Worm (Caenorhabditis elegans): Measurements from ENCODE around the gene cisd-1.

cisd-1 gene

DNA sequence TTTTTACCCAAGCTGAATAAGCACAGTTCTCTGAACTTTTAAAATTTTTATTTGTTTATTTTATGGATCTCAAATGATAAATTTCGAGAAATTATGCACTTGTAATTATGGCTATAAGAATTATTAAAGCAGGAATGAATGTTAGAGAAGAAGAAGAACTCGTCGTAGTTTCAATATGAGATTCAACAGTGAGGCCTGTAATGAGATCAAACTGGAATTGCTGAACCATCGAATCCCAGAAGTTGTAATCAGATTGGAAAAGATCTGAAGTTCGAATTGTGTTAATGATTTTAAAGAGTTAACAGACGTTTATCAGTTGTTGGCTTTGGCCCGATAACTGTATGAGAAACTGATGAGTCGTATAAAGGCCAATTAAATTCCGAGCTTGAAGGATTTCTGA, 13.7 kb downstream of the cisd-1 start:
- TF ChIP-seq bed-3 (GFP tag; optimal IDR thresholded peaks at IDR 0.05) (no peak), sem-2 (GFP tag; optimal IDR thresholded peaks at IDR 0.05) (no peak), lsy-2 (tag; optimal IDR thresholded peaks at IDR 0.05) (no peak), nhr-28 (tag; optimal IDR thresholded peaks at IDR 0.05) (no peak), ceh-39 (tag; optimal IDR thresholded peaks at IDR 0.05) (no peak), drap-1 (GFP tag; optimal IDR thresholded peaks at IDR 0.05) (no peak), M03D4.4 (tag; optimal IDR thresholded peaks at IDR 0.05) (no peak), nhr-237 (tag; optimal IDR thresholded peaks at IDR 0.05) (no peak), unc-62 (GFP tag; optimal IDR thresholded peaks at IDR 0.05) (no peak), hlh-1 (tag; optimal IDR thresholded peaks at IDR 0.05) (no peak), ceh-43 (GFP tag; optimal IDR thresholded peaks at IDR 0.05) (no peak), nhr-2 (tag; optimal IDR thresholded peaks at IDR 0.05) (no peak), ceh-83 (GFP tag; optimal IDR thresholded peaks at IDR 0.05) (no peak), snpc-4 (tag; optimal IDR thresholded peaks at IDR 0.05) (no peak), lin-32 (GFP tag; optimal IDR thresholded peaks at IDR 0.05) (no peak), mab-5 (tag; optimal IDR thresholded peaks at IDR 0.05) (no peak), flh-1 (GFP tag; optimal IDR thresholded peaks at IDR 0.05) (no peak), elt-1 (tag; optimal IDR thresholded peaks at IDR 0.05; ENCODE audit: borderline replicate concordance, insufficient read depth) (no peak)

DNA sequence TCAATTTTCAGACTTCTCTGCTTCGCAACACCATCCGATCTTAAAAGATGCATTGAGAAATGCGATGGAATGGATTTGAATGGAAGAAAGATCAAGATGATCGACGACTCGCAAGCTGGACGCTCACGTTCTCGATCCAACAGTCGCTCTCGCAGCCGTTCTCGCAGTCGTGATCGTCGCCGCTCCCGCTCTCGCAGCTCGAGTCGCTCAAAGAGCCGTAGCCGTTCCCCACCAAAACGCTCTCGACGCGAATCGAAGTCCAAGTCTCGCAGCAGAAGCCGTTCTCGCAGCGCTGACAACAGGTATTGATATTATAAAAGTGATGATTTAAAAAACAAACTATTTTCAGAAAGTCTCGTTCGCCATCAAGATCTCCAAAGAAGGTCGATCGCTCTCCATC, 14.3 kb downstream of the cisd-1 start:
- TF ChIP-seq cnd-1 (tag; optimal IDR thresholded peaks at IDR 0.05) (no peak), ceh-83 (GFP tag; optimal IDR thresholded peaks at IDR 0.05) (no peak), blmp-1 (tag; optimal IDR thresholded peaks at IDR 0.05) (no peak), unc-62 (GFP tag; optimal IDR thresholded peaks at IDR 0.05) (no peak), mls-2 (tag; optimal IDR thresholded peaks at IDR 0.05) (no peak), ces-1 (GFP tag; optimal IDR thresholded peaks at IDR 0.05) (no peak), drap-1 (GFP tag; optimal IDR thresholded peaks at IDR 0.05) (no peak), nhr-12 (tag; optimal IDR thresholded peaks at IDR 0.05) (no peak), zip-8 (tag; optimal IDR thresholded peaks at IDR 0.05) (no peak), sptf-1 (tag; optimal IDR thresholded peaks at IDR 0.05) (no peak), flh-1 (GFP tag; optimal IDR thresholded peaks at IDR 0.05) (no peak), elt-1 (tag; optimal IDR thresholded peaks at IDR 0.05; ENCODE audit: borderline replicate concordance, insufficient read depth) (no peak), elt-3 (tag; optimal IDR thresholded peaks at IDR 0.05) (no peak), lin-13 (tag; optimal IDR thresholded peaks at IDR 0.05) (no peak), nhr-2 (tag; optimal IDR thresholded peaks at IDR 0.05) (no peak)

DNA sequence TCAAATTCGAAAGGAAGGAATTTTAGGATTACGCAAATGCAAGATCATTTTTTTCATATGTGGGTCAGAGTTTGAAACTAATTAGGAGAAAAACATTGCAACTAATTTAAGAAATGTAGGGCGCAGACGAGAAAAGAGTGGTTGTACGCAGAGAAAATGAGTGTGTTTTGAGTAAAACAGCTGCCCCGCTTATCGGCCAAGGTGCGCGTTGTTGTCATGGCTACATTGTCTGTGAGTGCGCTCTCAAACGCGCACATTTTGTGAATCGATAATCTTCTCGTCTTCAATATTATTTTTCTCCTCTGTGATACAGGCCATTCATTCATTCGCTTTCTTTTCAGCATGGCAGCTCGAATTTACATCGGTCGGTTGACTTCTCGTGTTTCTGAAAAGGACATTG, 15.8 kb downstream of the cisd-1 start:
- no peak for TF ChIP-seq blmp-1 (tag; optimal IDR thresholded peaks at IDR 0.05)
- TF ChIP-seq ham-2 (GFP tag; optimal IDR thresholded peaks at IDR 0.05) = no peak
- peak; percentile 24 for TF ChIP-seq hlh-1 (tag; optimal IDR thresholded peaks at IDR 0.05)
- no peak for TF ChIP-seq zip-8 (tag; optimal IDR thresholded peaks at IDR 0.05)
- TF ChIP-seq snpc-4 (tag; optimal IDR thresholded peaks at IDR 0.05) = no peak
- no peak for TF ChIP-seq tbx-8 (GFP tag; optimal IDR thresholded peaks at IDR 0.05)
- no peak for TF ChIP-seq bed-3 (GFP tag; optimal IDR thresholded peaks at IDR 0.05)
- no peak for TF ChIP-seq M03D4.4 (tag; optimal IDR thresholded peaks at IDR 0.05)
- TF ChIP-seq pha-4 (tag; optimal IDR thresholded peaks at IDR 0.05) = no peak
- peak; percentile 9 for TF ChIP-seq ceh-39 (tag; optimal IDR thresholded peaks at IDR 0.05)

DNA sequence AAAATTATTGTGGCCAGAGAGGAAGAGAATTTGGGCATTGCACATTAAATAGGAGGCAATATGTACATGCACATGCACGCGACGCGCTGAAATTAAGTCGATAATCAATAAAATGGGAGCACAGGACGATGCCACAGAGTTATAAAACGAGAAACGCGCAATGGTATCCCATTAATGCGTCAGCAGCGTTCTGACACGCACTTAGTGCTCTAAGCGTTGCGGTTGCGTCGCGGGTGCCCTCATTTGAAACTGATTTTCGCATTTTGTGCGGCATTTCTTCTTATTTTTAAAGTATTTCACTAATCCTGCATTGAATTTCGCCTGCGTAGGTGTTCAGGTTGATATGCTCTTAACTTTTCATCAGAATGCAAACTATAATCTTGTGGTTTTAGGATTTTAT, 16.4 kb downstream of the cisd-1 start, which contains the start of gene rsp-1:
TSS of gene rsp-1 (plus strand) at position 338 of the 400 bp plus-strand sequence.
- TF ChIP-seq ces-1 (GFP tag; optimal IDR thresholded peaks at IDR 0.05) = peak; percentile 67
- TF ChIP-seq blmp-1 (tag; optimal IDR thresholded peaks at IDR 0.05) = no peak
- no peak for TF ChIP-seq nhr-12 (tag; optimal IDR thresholded peaks at IDR 0.05)
- TF ChIP-seq nhr-76 (tag; optimal IDR thresholded peaks at IDR 0.05) = no peak
- no peak for TF ChIP-seq ham-2 (GFP tag; optimal IDR thresholded peaks at IDR 0.05)
- TF ChIP-seq drap-1 (GFP tag; optimal IDR thresholded peaks at IDR 0.05) = peak; percentile 39
- TF ChIP-seq ceh-83 (GFP tag; optimal IDR thresholded peaks at IDR 0.05) = no peak
- no peak for TF ChIP-seq bed-3 (GFP tag; optimal IDR thresholded peaks at IDR 0.05)
- TF ChIP-seq sptf-1 (tag; optimal IDR thresholded peaks at IDR 0.05) = peak; percentile 90
- peak; percentile 96 for TF ChIP-seq pha-4 (tag; optimal IDR thresholded peaks at IDR 0.05)
- TF ChIP-seq lin-13 (tag; optimal IDR thresholded peaks at IDR 0.05) = peak; percentile 93
- peak; percentile 66 for TF ChIP-seq cnd-1 (tag; optimal IDR thresholded peaks at IDR 0.05)
- TF ChIP-seq sem-2 (GFP tag; optimal IDR thresholded peaks at IDR 0.05) = no peak
- peak; percentile 79 for TF ChIP-seq ceh-39 (tag; optimal IDR thresholded peaks at IDR 0.05)
- TF ChIP-seq hlh-1 (tag; optimal IDR thresholded peaks at IDR 0.05) = peak; percentile 44
- no peak for TF ChIP-seq zip-8 (tag; optimal IDR thresholded peaks at IDR 0.05)
- TF ChIP-seq mab-5 (tag; optimal IDR thresholded peaks at IDR 0.05) = no peak
- TF ChIP-seq mep-1 (tag; optimal IDR thresholded peaks at IDR 0.05) = peak; percentile 86
- peak; percentile 20 for TF ChIP-seq lin-32 (GFP tag; optimal IDR thresholded peaks at IDR 0.05)
- TF ChIP-seq nhr-237 (tag; optimal IDR thresholded peaks at IDR 0.05) = peak; percentile 72
- TF ChIP-seq unc-39 (tag; optimal IDR thresholded peaks at IDR 0.05) = no peak
- no peak for TF ChIP-seq elt-1 (tag; optimal IDR thresholded peaks at IDR 0.05; ENCODE audit: borderline replicate concordance, insufficient read depth)
- peak; percentile 80 for TF ChIP-seq lsy-2 (tag; optimal IDR thresholded peaks at IDR 0.05)
- no peak for TF ChIP-seq snpc-4 (tag; optimal IDR thresholded peaks at IDR 0.05)
- TF ChIP-seq flh-1 (GFP tag; optimal IDR thresholded peaks at IDR 0.05) = no peak
- TF ChIP-seq M03D4.4 (tag; optimal IDR thresholded peaks at IDR 0.05) = peak; percentile 37
- peak; percentile 75 for TF ChIP-seq ztf-11 (tag; optimal IDR thresholded peaks at IDR 0.05)
- TF ChIP-seq ceh-43 (GFP tag; optimal IDR thresholded peaks at IDR 0.05) = peak; percentile 53
- TF ChIP-seq nhr-2 (tag; optimal IDR thresholded peaks at IDR 0.05) = no peak
- peak; percentile 15 for TF ChIP-seq tbx-8 (GFP tag; optimal IDR thresholded peaks at IDR 0.05)
- no peak for TF ChIP-seq nhr-28 (tag; optimal IDR thresholded peaks at IDR 0.05)
- TF ChIP-seq elt-3 (tag; optimal IDR thresholded peaks at IDR 0.05) = peak; percentile 40
- peak; percentile 81 for TF ChIP-seq mls-2 (tag; optimal IDR thresholded peaks at IDR 0.05)
- TF ChIP-seq unc-120 (tag; optimal IDR thresholded peaks at IDR 0.05; ENCODE audit: poor library complexity, severe bottlenecking) = peak; percentile 31
- peak; percentile 43 for TF ChIP-seq unc-62 (GFP tag; optimal IDR thresholded peaks at IDR 0.05)
